Worm (Caenorhabditis elegans) whole organism, young adult: ENCODE measurements around the gene tomm-22.

Experiments used
- B0019.2 ChIP-seq: fragments of 200-800 bp; sonication (Bioruptor generic); conservative IDR thresholded peaks from 2 replicates; pipeline ENCODE4 v1.3.6; 2022; ENCODE audit warnings: missing genetic modification reagents, missing genetic modification characterization, missing compliant biosample characterization
- K12H6.12 ChIP-seq: fragments of 200-800 bp; sonication (Bioruptor generic); optimal IDR thresholded peaks from 2 replicates; lab custom pipeline; 2018; ENCODE audit warnings: mild to moderate bottlenecking, missing genetic modification characterization, missing compliant biosample characterization
- aptf-2 ChIP-seq: fragments of 200-800 bp; sonication (Bioruptor generic); conservative IDR thresholded peaks from 2 replicates; pipeline ENCODE4 v1.3.6; 2022; ENCODE audit warnings: missing genetic modification reagents, missing genetic modification characterization, missing compliant biosample characterization
- bed-1 ChIP-seq: fragments of 200-800 bp; sonication (Bioruptor generic); IDR thresholded peaks from 2 replicates; pipeline ENCODE4 v1.3.6; 2022; ENCODE audit warnings: missing genetic modification reagents, missing genetic modification characterization, missing compliant biosample characterization
- mcd-1 ChIP-seq: fragments of 200-800 bp; sonication (Bioruptor generic); IDR thresholded peaks from 2 replicates; pipeline ENCODE4 v1.3.6; 2022; ENCODE audit warnings: missing genetic modification reagents, missing genetic modification characterization, missing compliant biosample characterization
- nfya-2 ChIP-seq: fragments of 200-800 bp; sonication (Bioruptor generic); IDR thresholded peaks from 2 replicates; pipeline ENCODE4 v1.3.6; 2022; ENCODE audit warnings: missing genetic modification reagents, missing genetic modification characterization, missing compliant biosample characterization
- nhr-80 ChIP-seq: sonication (generic microtip); optimal IDR thresholded peaks from 2 replicates; lab custom pipeline; 2016; ENCODE audit warnings: missing genetic modification characterization, missing compliant biosample characterization
- pha-4 ChIP-seq: fragments of 150-350 bp; sonication (generic microtip); optimal IDR thresholded peaks from 2 replicates; lab custom pipeline; 2014; ENCODE audit warnings: missing biosample characterization, missing genetic modification reagents, missing genetic modification characterization
- rcor-1 ChIP-seq: fragments of 200-800 bp; sonication (Bioruptor generic); IDR thresholded peaks from 2 replicates; pipeline ENCODE4 v1.3.6; 2022; ENCODE audit warnings: missing genetic modification reagents, missing genetic modification characterization, missing compliant biosample characterization
- snpc-1.1 ChIP-seq: sonication (generic microtip); optimal IDR thresholded peaks from 2 replicates; lab custom pipeline; 2017; ENCODE audit warnings: missing genetic modification characterization, mild to moderate bottlenecking, missing compliant biosample characterization, antibody characterized with exemption, moderate library complexity, missing genotype, missing genetic modification reagents; ENCODE audit not compliant: insufficient read depth
- tbp1 ChIP-seq: fragments of 200-800 bp; sonication (Bioruptor generic); optimal IDR thresholded peaks from 2 replicates; lab custom pipeline; 2018; ENCODE audit warnings: mild to moderate bottlenecking, missing genetic modification characterization, missing compliant biosample characterization
- xnd-1 ChIP-seq: sonication (generic microtip); optimal IDR thresholded peaks from 2 replicates; lab custom pipeline; 2016; ENCODE audit warnings: missing genotype, missing genetic modification reagents, missing genetic modification characterization, missing compliant biosample characterization
- ztf-28 ChIP-seq: fragments of 200-800 bp; sonication (Bioruptor generic); IDR thresholded peaks from 2 replicates; pipeline ENCODE4 v1.3.6; 2022; ENCODE audit warnings: missing genetic modification reagents, missing genetic modification characterization, missing compliant biosample characterization

- TF ChIP-seq tbp1 (GFP tag; lab: Kevin White, UChicago) (no peak), xnd-1 (tag; lab: Kevin White, UChicago) (no peak), nfya-2 (GFP tag; lab: Robert Waterston, UW) (no peak), aptf-2 (no peak), B0019.2 (GFP tag; lab: Robert Waterston, UW) (no peak), ztf-28 (GFP tag; lab: Robert Waterston, UW) (no peak), bed-1 (GFP tag; lab: Robert Waterston, UW) (no peak), snpc-1.1 (tag; lab: Kevin White, UChicago) (no peak), mcd-1 (GFP tag; lab: Robert Waterston, UW) (no peak), K12H6.12 (tag; lab: Kevin White, UChicago) (no peak), pha-4 (tag; lab: Kevin White, UChicago) (no peak), nhr-80 (tag; lab: Kevin White, UChicago) (no peak), rcor-1 (GFP tag; lab: Robert Waterston, UW) (no peak)
Measured at ce11 chrII:470375-470774, at the start of gene tomm-22.
